Worm (Caenorhabditis elegans): ENCODE measurements around the gene Y110A2AL.5.

The Y110A2AL.5 gene

ce11 chrII:2859873-2860821 is 4.2 kb upstream of the Y110A2AL.5 start:
- no peak for TF ChIP-seq ama-1 (optimal IDR thresholded peaks at IDR 0.05)
- TF ChIP-seq nhr-23 (tag; optimal IDR thresholded peaks at IDR 0.05), result peak; percentile 43
- no peak for TF ChIP-seq nhr-237 (tag; optimal IDR thresholded peaks at IDR 0.05)
- peak; percentile 24 for TF ChIP-seq pha-4 (tag; optimal IDR thresholded peaks at IDR 0.05)
- TF ChIP-seq ceh-82 (tag; optimal IDR thresholded peaks at IDR 0.05), result no peak
- TF ChIP-seq nfya-1 (tag; optimal IDR thresholded peaks at IDR 0.05; ENCODE audit: insufficient read depth), result peak; percentile 10
- TF ChIP-seq snpc-4 (tag; optimal IDR thresholded peaks at IDR 0.05), result no peak

- no peak for TF ChIP-seq zag-1 (tag; optimal IDR thresholded peaks at IDR 0.05)
- TF ChIP-seq lin-15B (tag; optimal IDR thresholded peaks at IDR 0.05), result no peak
- TF ChIP-seq nhr-11 (tag; optimal IDR thresholded peaks at IDR 0.05), result no peak
- no peak for TF ChIP-seq ztf-11 (tag; optimal IDR thresholded peaks at IDR 0.05)
- no peak for TF ChIP-seq jun-1 (tag; optimal IDR thresholded peaks at IDR 0.05)
- no peak for TF ChIP-seq nhr-25 (tag; optimal IDR thresholded peaks at IDR 0.05)
- no peak for TF ChIP-seq ztf-4 (tag; optimal IDR thresholded peaks at IDR 0.05)
- no peak for TF ChIP-seq daf-12 (tag; optimal IDR thresholded peaks at IDR 0.05)
- no peak for TF ChIP-seq fkh-10 (GFP tag; optimal IDR thresholded peaks at IDR 0.05)
- no peak for TF ChIP-seq R02D3.7 (tag; optimal IDR thresholded peaks at IDR 0.05)
- TF ChIP-seq ZK546.5 (tag; optimal IDR thresholded peaks at IDR 0.05), result no peak
- TF ChIP-seq nhr-77 (tag; optimal IDR thresholded peaks at IDR 0.05), result no peak
- TF ChIP-seq elt-2 (tag; optimal IDR thresholded peaks at IDR 0.05), result peak; percentile 19
- no peak for TF ChIP-seq ceh-82 (tag; optimal IDR thresholded peaks at IDR 0.05)
- TF ChIP-seq hmg-11 (tag; optimal IDR thresholded peaks at IDR 0.05), result peak; percentile 32
Observed at ce11 chrII:2861385-2862099, 2.8 kb upstream of the Y110A2AL.5 start.

ce11 chrII:2862557-2863035 is 1.7 kb upstream of the Y110A2AL.5 start:
- no peak for TF ChIP-seq elt-2 (tag; optimal IDR thresholded peaks at IDR 0.05)
- TF ChIP-seq ceh-82 (tag; optimal IDR thresholded peaks at IDR 0.05), result no peak
- no peak for TF ChIP-seq lin-39 (tag; optimal IDR thresholded peaks at IDR 0.05)
- no peak for TF ChIP-seq nhr-23 (tag; optimal IDR thresholded peaks at IDR 0.05)
- no peak for TF ChIP-seq nhr-43 (tag; optimal IDR thresholded peaks at IDR 0.05; ENCODE audit: poor library complexity, severe bottlenecking)
- no peak for TF ChIP-seq aly-2 (tag; optimal IDR thresholded peaks at IDR 0.05)
- no peak for TF ChIP-seq egl-27 (tag; optimal IDR thresholded peaks at IDR 0.05)

- TF ChIP-seq R02D3.7 (tag; optimal IDR thresholded peaks at IDR 0.05), result no peak
- TF ChIP-seq daf-12 (tag; optimal IDR thresholded peaks at IDR 0.05), result no peak
Observed at ce11 chrII:2865355-2865754, 1.0 kb downstream of the Y110A2AL.5 start.

ce11 chrII:2866541-2867124 is 2.3 kb downstream of the Y110A2AL.5 start, which contains the start of the genes Y110A2AL.9 and Y110A2AL.3:
TSS of gene Y110A2AL.9 (minus strand) at chrII:2866641.
TSS of gene Y110A2AL.3 (plus strand) at chrII:2867074.
- no peak for TF ChIP-seq fos-1 (tag; optimal IDR thresholded peaks at IDR 0.05)
- TF ChIP-seq nhr-12 (tag; optimal IDR thresholded peaks at IDR 0.05), result no peak
- TF ChIP-seq nhr-28 (tag; optimal IDR thresholded peaks at IDR 0.05), result no peak

ce11 chrII:2867701-2868100 is 3.4 kb downstream of the Y110A2AL.5 start, which contains the start of gene Y110A2AL.2:
TSS of gene Y110A2AL.2 (plus strand) at chrII:2868001.
- TF ChIP-seq egl-5 (tag; optimal IDR thresholded peaks at IDR 0.05) (no peak), nhr-28 (tag; optimal IDR thresholded peaks at IDR 0.05) (no peak), nhr-76 (tag; optimal IDR thresholded peaks at IDR 0.05) (no peak), elt-3 (tag; optimal IDR thresholded peaks at IDR 0.05) (no peak), ceh-9 (tag; optimal IDR thresholded peaks at IDR 0.05) (no peak), ztf-4 (tag; optimal IDR thresholded peaks at IDR 0.05) (no peak), nhr-67 (tag; optimal IDR thresholded peaks at IDR 0.05) (no peak), fkh-10 (GFP tag; optimal IDR thresholded peaks at IDR 0.05) (no peak), snpc-4 (tag; optimal IDR thresholded peaks at IDR 0.05) (no peak), hmg-11 (tag; optimal IDR thresholded peaks at IDR 0.05) (no peak), elt-1 (tag; optimal IDR thresholded peaks at IDR 0.05) (no peak), lsy-12 (tag; optimal IDR thresholded peaks at IDR 0.05) (no peak), skn-1 (tag; optimal IDR thresholded peaks at IDR 0.05) (no peak), jun-1 (tag; optimal IDR thresholded peaks at IDR 0.05) (no peak), pha-4 (tag; optimal IDR thresholded peaks at IDR 0.05) (no peak), sea-2 (GFP tag; optimal IDR thresholded peaks at IDR 0.05) (no peak), nhr-237 (tag; optimal IDR thresholded peaks at IDR 0.05) (no peak)
